Fruit fly (Drosophila melanogaster) whole organism: ENCODE data around the gene CG3397.

Source experiments
- CG8478 ChIP-seq: fragments of >200 bp; optimal IDR thresholded peaks from 2 replicates; lab custom pipeline; 2018; ENCODE audit warnings: inconsistent platforms
- Dll ChIP-seq: fragments of >200 bp; optimal IDR thresholded peaks from 2 replicates; lab custom pipeline; 2017
- EcR ChIP-seq, 2 experiments: fragments of >200 bp; optimal IDR thresholded peaks; 2 replicates each; lab custom pipeline; 2017; ENCODE audit warnings: missing biosample characterization in 2 of 2, missing genetic modification characterization in 2 of 2, missing genetic modification reagents in 2 of 2
- pan ChIP-seq: fragments of >200 bp; optimal IDR thresholded peaks from 2 replicates; lab custom pipeline; 2017
- psq ChIP-seq: fragments of >200 bp; optimal IDR thresholded peaks from 2 replicates; lab custom pipeline; 2017
- usp ChIP-seq: fragments of >200 bp; optimal IDR thresholded peaks from 2 replicates; lab custom pipeline; 2017; ENCODE audit warnings: missing biosample characterization, missing genetic modification characterization, mixed read lengths

- TF ChIP-seq psq (lab: Kevin White, UChicago) (no peak), usp (GFP tag; lab: Kevin White, UChicago) (no peak), EcR (GFP tag; optimal IDR thresholded peaks at IDR 0.05; lab: Kevin White, UChicago) (no peak), CG8478 (lab: Kevin White, UChicago) (no peak), Dll (lab: Kevin White, UChicago) (no peak), pan (lab: Kevin White, UChicago) (no peak)
These were observed 35.4 kb downstream of the CG3397 start, which contains the start of gene Cad87A for dm6 chr3R:11948903-11949358.
